Worm (Caenorhabditis elegans): ENCODE measurements around the gene vab-2.
A peak's percentile ranks its signal among the peaks of the same experiment; 100 is the strongest.

Gene vab-2

ce11 chrIV:3742426-3742839 is 24.2 kb downstream of the vab-2 start (continued):
- peak; percentile 58 for TF ChIP-seq ceh-8 (GFP tag; optimal IDR thresholded peaks at IDR 0.05)
- TF ChIP-seq rnt-1 (tag; optimal IDR thresholded peaks at IDR 0.05), result peak; percentile 89
- TF ChIP-seq aha-1 (tag; optimal IDR thresholded peaks at IDR 0.05), result peak; percentile 39
- peak; percentile 89 for TF ChIP-seq swsn-7 (tag; optimal IDR thresholded peaks at IDR 0.05)
- TF ChIP-seq ces-1 (GFP tag; optimal IDR thresholded peaks at IDR 0.05), result no peak
- peak; percentile 79 for TF ChIP-seq C16A3.4 (tag; optimal IDR thresholded peaks at IDR 0.05)
- peak; percentile 86 for TF ChIP-seq nhr-47 (tag; optimal IDR thresholded peaks at IDR 0.05)
- TF ChIP-seq tbx-2 (tag; optimal IDR thresholded peaks at IDR 0.05), result peak; percentile 83
- TF ChIP-seq ztf-11 (tag; optimal IDR thresholded peaks at IDR 0.05), result peak in 1 of 2 experiments; percentile 27
- TF ChIP-seq snpc-4 (tag; optimal IDR thresholded peaks at IDR 0.05), result peak; percentile 61
- peak; percentile 41 for TF ChIP-seq elt-2 (tag; optimal IDR thresholded peaks at IDR 0.05)
- TF ChIP-seq ets-5 (GFP tag; IDR thresholded peaks at IDR 0.05), result no peak
- no peak for TF ChIP-seq C04F5.9 (tag; optimal IDR thresholded peaks at IDR 0.05)
- TF ChIP-seq unc-30 (tag; optimal IDR thresholded peaks at IDR 0.05), result no peak
- TF ChIP-seq hlh-4 (tag; optimal IDR thresholded peaks at IDR 0.05), result no peak
- TF ChIP-seq egl-13 (tag; optimal IDR thresholded peaks at IDR 0.05), result peak; percentile 52
- TF ChIP-seq fkh-10 (GFP tag; optimal IDR thresholded peaks at IDR 0.05), result peak; percentile 7
- peak; percentile 67 for TF ChIP-seq hpl-2 (GFP tag; optimal IDR thresholded peaks at IDR 0.05)
- peak; percentile 52 to 65 (median 61) for TF ChIP-seq dpl-1 (GFP tag; optimal IDR thresholded peaks at IDR 0.05)
- TF ChIP-seq grh-1 (GFP tag; IDR thresholded peaks at IDR 0.05), result peak; percentile 27; the same call in 1 of the 2 replicates
- TF ChIP-seq lsy-2 (tag; optimal IDR thresholded peaks at IDR 0.05), result peak; percentile 80 to 91
- peak; percentile 80 for TF ChIP-seq nhr-77 (tag; optimal IDR thresholded peaks at IDR 0.05)
- peak; percentile 72 for TF ChIP-seq nhr-11 (tag; optimal IDR thresholded peaks at IDR 0.05)
- peak; percentile 94 for TF ChIP-seq nhr-71 (tag; optimal IDR thresholded peaks at IDR 0.05)
- TF ChIP-seq lin-14 (GFP tag; optimal IDR thresholded peaks at IDR 0.05), result peak; percentile 98
- TF ChIP-seq nhr-12 (tag; optimal IDR thresholded peaks at IDR 0.05), result no peak
- TF ChIP-seq sptf-1 (tag; optimal IDR thresholded peaks at IDR 0.05), result no peak
- no peak for TF ChIP-seq zag-1 (tag; optimal IDR thresholded peaks at IDR 0.05)
- TF ChIP-seq blmp-1 (tag; optimal IDR thresholded peaks at IDR 0.05), result peak; percentile 88
- TF ChIP-seq ztf-4 (tag; optimal IDR thresholded peaks at IDR 0.05), result peak; percentile 86
- no peak for TF ChIP-seq ceh-88 (GFP tag; IDR thresholded peaks at IDR 0.05)
- TF ChIP-seq unc-130 (tag; optimal IDR thresholded peaks at IDR 0.05), result no peak
- TF ChIP-seq ceh-63 (GFP tag; optimal IDR thresholded peaks at IDR 0.05), result no peak
- TF ChIP-seq nhr-20 (tag; optimal IDR thresholded peaks at IDR 0.05), result peak; percentile 89
- no peak for TF ChIP-seq ceh-90 (tag; optimal IDR thresholded peaks at IDR 0.05)
- no peak for TF ChIP-seq nhr-76 (tag; optimal IDR thresholded peaks at IDR 0.05)
- TF ChIP-seq zip-4 (GFP tag; optimal IDR thresholded peaks at IDR 0.05), result peak; percentile 39

ce11 chrIV:3741874-3742273 is 24.8 kb downstream of the vab-2 start:
- no peak for TF ChIP-seq efl-1 (optimal IDR thresholded peaks at IDR 0.05)
- peak in 1 of 2 experiments; percentile 87 for TF ChIP-seq efl-1 (GFP tag; optimal IDR thresholded peaks at IDR 0.05 in 1 of 2)
- TF ChIP-seq tlp-1 (tag; optimal IDR thresholded peaks at IDR 0.05), result no peak

ce11 chrIV:3740830-3741477 is 25.7 kb downstream of the vab-2 start, which contains the start of gene nape-1:
nape-1 (minus strand) TSS chrIV:3740880.
- TF ChIP-seq mdl-1 (tag; optimal IDR thresholded peaks at IDR 0.05), result peak in 1 of 2 experiments; percentile 64
- TF ChIP-seq nhr-12 (tag; optimal IDR thresholded peaks at IDR 0.05), result no peak
- TF ChIP-seq egl-27 (tag; optimal IDR thresholded peaks at IDR 0.05), result no peak
- TF ChIP-seq nhr-85 (tag), result no peak
- TF ChIP-seq unc-62 (GFP tag; optimal IDR thresholded peaks at IDR 0.05), result no peak
- no peak for TF ChIP-seq zag-1 (tag; optimal IDR thresholded peaks at IDR 0.05)
- TF ChIP-seq pag-3 (tag; optimal IDR thresholded peaks at IDR 0.05; ENCODE audit: borderline replicate concordance, insufficient read depth), result no peak
- no peak for TF ChIP-seq nhr-90 (tag; optimal IDR thresholded peaks at IDR 0.05; ENCODE audit: poor library complexity)
- TF ChIP-seq rnt-1 (tag; optimal IDR thresholded peaks at IDR 0.05), result no peak
- TF ChIP-seq mef-2 (tag; optimal IDR thresholded peaks at IDR 0.05), result peak; percentile 35
- TF ChIP-seq nhr-77 (tag; optimal IDR thresholded peaks at IDR 0.05), result peak; percentile 77
- peak; percentile 47 for TF ChIP-seq fkh-8 (tag; optimal IDR thresholded peaks at IDR 0.05)
- no peak for TF ChIP-seq vab-15 (tag; optimal IDR thresholded peaks at IDR 0.05)
- TF ChIP-seq efl-1 (optimal IDR thresholded peaks at IDR 0.05), result peak; percentile 40 to 47
- TF ChIP-seq efl-1 (GFP tag; optimal IDR thresholded peaks at IDR 0.05 in 1 of 2), result peak; percentile 26 to 93
- TF ChIP-seq sptf-1 (tag; optimal IDR thresholded peaks at IDR 0.05), result no peak
- TF ChIP-seq fkh-4 (tag; optimal IDR thresholded peaks at IDR 0.05; ENCODE audit: borderline replicate concordance), result no peak
- peak in 2 of 3 experiments; percentile 2 to 35 for TF ChIP-seq dpl-1 (GFP tag; optimal IDR thresholded peaks at IDR 0.05)

Measured in whole organism, L1 larva.